Worm (Caenorhabditis elegans) whole organism, young adult: ENCODE results near the gene nol-56.

ENCODE experiments used
- C06A6.2 ChIP-seq: fragments of 200-800 bp; sonication (Bioruptor generic); conservative IDR thresholded peaks from 2 replicates; pipeline ENCODE4 v1.3.6; 2022; ENCODE audit warnings: missing genetic modification characterization, missing compliant biosample characterization
- F10E7.11 ChIP-seq: sonication (generic microtip); optimal IDR thresholded peaks from 2 replicates; lab custom pipeline; 2017; ENCODE audit warnings: mild to moderate bottlenecking, missing genetic modification characterization, moderate library complexity, missing compliant biosample characterization
- F23B12.7 ChIP-seq: sonication (generic microtip); optimal IDR thresholded peaks from 2 replicates; lab custom pipeline; 2017; ENCODE audit warnings: missing genetic modification characterization, mild to moderate bottlenecking, missing compliant biosample characterization, antibody characterized with exemption, moderate library complexity; ENCODE audit not compliant: insufficient read depth
- F37B4.10 ChIP-seq: fragments of 200-800 bp; sonication (Bioruptor generic); IDR thresholded peaks from 2 replicates; pipeline ENCODE4 v1.3.6; 2022; ENCODE audit warnings: missing genetic modification characterization, missing compliant biosample characterization
- F39B2.1 ChIP-seq: fragments of 200-800 bp; sonication (Bioruptor generic); IDR thresholded peaks from 2 replicates; pipeline ENCODE4 v1.3.6; 2022; ENCODE audit warnings: missing genetic modification reagents, missing genetic modification characterization, missing compliant biosample characterization
- F49E8.2 ChIP-seq: sonication (generic microtip); optimal IDR thresholded peaks from 3 replicates; lab custom pipeline; 2017; ENCODE audit warnings: missing genetic modification characterization, mild to moderate bottlenecking, missing compliant biosample characterization, antibody characterized with exemption, moderate library complexity; ENCODE audit not compliant: insufficient read depth
- F55B11.4 ChIP-seq: sonication (generic microtip); optimal IDR thresholded peaks from 2 replicates; lab custom pipeline; 2016; ENCODE audit warnings: missing compliant biosample characterization, missing genetic modification characterization, borderline replicate concordance; ENCODE audit not compliant: insufficient read depth
- T26A5.8 ChIP-seq: sonication (generic microtip); optimal IDR thresholded peaks from 2 replicates; lab custom pipeline; 2016; ENCODE audit warnings: missing genetic modification characterization, missing compliant biosample characterization
- Y53G8AR.9 ChIP-seq: fragments of 200-800 bp; sonication (Bioruptor generic); conservative IDR thresholded peaks from 2 replicates; pipeline ENCODE4 v1.3.6; 2022; ENCODE audit warnings: missing genetic modification reagents, missing genetic modification characterization, missing compliant biosample characterization
- Y95B8A.8 ChIP-seq: fragments of 200-800 bp; sonication (Bioruptor generic); IDR thresholded peaks from 2 replicates; pipeline ENCODE4 v1.3.6; 2022; ENCODE audit warnings: missing genetic modification reagents, missing genetic modification characterization, missing compliant biosample characterization
- ZK185.1 ChIP-seq: sonication (generic microtip); optimal IDR thresholded peaks from 2 replicates; lab custom pipeline; 2016; ENCODE audit warnings: mild to moderate bottlenecking, missing genetic modification characterization, missing compliant biosample characterization; ENCODE audit not compliant: poor library complexity, severe bottlenecking
- aptf-3 ChIP-seq: fragments of 200-800 bp; sonication (Bioruptor generic); IDR thresholded peaks from 2 replicates; pipeline ENCODE4 v1.3.6; 2022; ENCODE audit warnings: missing genetic modification characterization, missing compliant biosample characterization
- athp-1 ChIP-seq: sonication (generic microtip); optimal IDR thresholded peaks from 2 replicates; lab custom pipeline; 2017; ENCODE audit warnings: mild to moderate bottlenecking, missing genetic modification characterization, missing compliant biosample characterization
- bed-1 ChIP-seq: fragments of 200-800 bp; sonication (Bioruptor generic); IDR thresholded peaks from 2 replicates; pipeline ENCODE4 v1.3.6; 2022; ENCODE audit warnings: missing genetic modification reagents, missing genetic modification characterization, missing compliant biosample characterization
- bed-2 ChIP-seq: fragments of 200-800 bp; sonication (Bioruptor generic); IDR thresholded peaks from 2 replicates; pipeline ENCODE4 v1.3.6; 2022; ENCODE audit warnings: missing genetic modification reagents, missing genetic modification characterization, missing compliant biosample characterization
- ccch-3 ChIP-seq: fragments of 200-800 bp; sonication (Bioruptor generic); optimal IDR thresholded peaks from 2 replicates; lab custom pipeline; 2018; ENCODE audit warnings: mild to moderate bottlenecking, missing genetic modification characterization, missing compliant biosample characterization
- cebp-2 ChIP-seq: fragments of 200-800 bp; sonication (Bioruptor generic); IDR thresholded peaks from 2 replicates; pipeline ENCODE4 v1.3.6; 2022; ENCODE audit warnings: missing genetic modification characterization, missing compliant biosample characterization
- ceh-27 ChIP-seq: fragments of 200-800 bp; sonication (Bioruptor generic); optimal IDR thresholded peaks from 2 replicates; lab custom pipeline; 2018; ENCODE audit warnings: mild to moderate bottlenecking, missing genetic modification characterization, moderate library complexity, missing compliant biosample characterization
- ceh-79 ChIP-seq: sonication (generic microtip); optimal IDR thresholded peaks from 2 replicates; lab custom pipeline; 2017; ENCODE audit warnings: mild to moderate bottlenecking, missing genetic modification characterization, missing compliant biosample characterization
- chd-7 ChIP-seq: sonication (generic microtip); optimal IDR thresholded peaks from 2 replicates; lab custom pipeline; 2016; ENCODE audit warnings: mild to moderate bottlenecking, missing genetic modification characterization, moderate library complexity, missing compliant biosample characterization
- egl-18 ChIP-seq: fragments of 200-800 bp; sonication (Bioruptor generic); IDR thresholded peaks from 2 replicates; pipeline ENCODE4 v1.3.6; 2022; ENCODE audit warnings: missing genetic modification reagents, missing genetic modification characterization, missing compliant biosample characterization
- egl-44 ChIP-seq: fragments of 200-800 bp; sonication (Bioruptor generic); IDR thresholded peaks from 2 replicates; pipeline ENCODE4 v1.3.6; 2022; ENCODE audit warnings: missing genetic modification reagents, missing genetic modification characterization, missing compliant biosample characterization
- egrh-3 ChIP-seq: fragments of 200-800 bp; sonication (Bioruptor generic); IDR thresholded peaks from 2 replicates; pipeline ENCODE4 v1.3.6; 2022; ENCODE audit warnings: missing genetic modification reagents, missing genetic modification characterization, missing compliant biosample characterization
- gei-17 ChIP-seq: fragments of 200-800 bp; sonication (Bioruptor generic); optimal IDR thresholded peaks from 2 replicates; lab custom pipeline; 2018; ENCODE audit warnings: mild to moderate bottlenecking, missing genetic modification characterization, missing compliant biosample characterization
- hsf-1 ChIP-seq: fragments of 200-800 bp; sonication (Bioruptor generic); IDR thresholded peaks from 2 replicates; pipeline ENCODE4 v1.3.6; 2022; ENCODE audit warnings: missing genetic modification reagents, missing genetic modification characterization, missing compliant biosample characterization
- lin-35 ChIP-seq, 3 experiments: fragments of 150-350 bp in 2 of 3; sonication (generic microtip) in 1 of 3; optimal IDR thresholded peaks; 2 replicates each; lab custom pipeline; 2014 to 2018; ENCODE audit warnings: missing biosample characterization in 3 of 3, missing genetic modification characterization in 3 of 3, missing genetic modification reagents in 3 of 3
- lir-1 ChIP-seq: fragments of 200-800 bp; sonication (Bioruptor generic); conservative IDR thresholded peaks from 2 replicates; pipeline ENCODE4 v1.3.6; 2022; ENCODE audit warnings: missing genetic modification reagents, missing genetic modification characterization, missing compliant biosample characterization
- lsl-1 ChIP-seq: fragments of 200-800 bp; sonication (Bioruptor generic); optimal IDR thresholded peaks from 2 replicates; lab custom pipeline; 2018; ENCODE audit warnings: mild to moderate bottlenecking, missing genetic modification characterization, moderate library complexity, missing compliant biosample characterization
- madf-10 ChIP-seq: sonication (generic microtip); optimal IDR thresholded peaks from 2 replicates; lab custom pipeline; 2016; ENCODE audit warnings: mild to moderate bottlenecking, missing genetic modification characterization, missing compliant biosample characterization
- mcd-1 ChIP-seq: fragments of 200-800 bp; sonication (Bioruptor generic); IDR thresholded peaks from 2 replicates; pipeline ENCODE4 v1.3.6; 2022; ENCODE audit warnings: missing genetic modification reagents, missing genetic modification characterization, missing compliant biosample characterization
- mel-28 ChIP-seq: sonication (generic microtip); optimal IDR thresholded peaks from 2 replicates; lab custom pipeline; 2016; ENCODE audit warnings: borderline replicate concordance, mild to moderate bottlenecking, missing genetic modification characterization, missing compliant biosample characterization
- pha-4 ChIP-seq: fragments of 150-350 bp; sonication (generic microtip); optimal IDR thresholded peaks from 2 replicates; lab custom pipeline; 2014; ENCODE audit warnings: missing biosample characterization, missing genetic modification reagents, missing genetic modification characterization
- rcor-1 ChIP-seq: fragments of 200-800 bp; sonication (Bioruptor generic); IDR thresholded peaks from 2 replicates; pipeline ENCODE4 v1.3.6; 2022; ENCODE audit warnings: missing genetic modification reagents, missing genetic modification characterization, missing compliant biosample characterization
- sea-2 ChIP-seq: fragments of 200-800 bp; sonication (Bioruptor generic); IDR thresholded peaks from 2 replicates; pipeline ENCODE4 v1.3.6; 2022; ENCODE audit warnings: missing genetic modification characterization, missing compliant biosample characterization
- snpc-1.1 ChIP-seq: sonication (generic microtip); optimal IDR thresholded peaks from 2 replicates; lab custom pipeline; 2017; ENCODE audit warnings: missing genetic modification characterization, mild to moderate bottlenecking, missing compliant biosample characterization, antibody characterized with exemption, moderate library complexity, missing genotype, missing genetic modification reagents; ENCODE audit not compliant: insufficient read depth
- ztf-25 ChIP-seq: fragments of 200-800 bp; sonication (Bioruptor generic); IDR thresholded peaks from 2 replicates; pipeline ENCODE4 v1.3.6; 2022; ENCODE audit warnings: missing genetic modification reagents, missing genetic modification characterization, missing compliant biosample characterization
- ztf-3 ChIP-seq: fragments of 200-800 bp; sonication (Bioruptor generic); optimal IDR thresholded peaks from 2 replicates; lab custom pipeline; 2018; ENCODE audit warnings: mild to moderate bottlenecking, missing genetic modification characterization, missing compliant biosample characterization

nol-56 gene

DNA sequence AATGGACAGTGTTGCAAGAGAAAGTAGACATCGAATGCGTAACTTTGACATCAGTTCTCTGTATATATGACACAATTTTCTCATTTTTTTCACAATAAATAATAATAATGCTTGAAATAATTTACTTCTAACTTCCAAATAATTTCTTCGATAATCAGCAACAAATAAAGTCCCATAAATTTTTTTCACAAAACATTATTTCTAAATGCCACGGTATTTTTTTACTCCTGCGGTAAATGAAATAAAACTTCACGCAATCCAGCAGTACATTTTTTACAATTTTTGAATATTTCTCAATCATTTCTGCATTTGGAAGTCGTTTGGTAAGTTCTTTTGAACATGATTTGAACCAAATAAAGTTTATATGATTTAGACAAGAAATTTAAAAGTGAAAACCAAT is 31.2 kb upstream of the nol-56 start, which contains the start of gene spe-10:
spe-10 (plus strand) TSS at position 301 of the 400 bp plus-strand sequence.
- no peak for TF ChIP-seq lir-1
- TF ChIP-seq madf-10 (tag; lab: Kevin White, UChicago), result no peak
- TF ChIP-seq ceh-27 (GFP tag; lab: Kevin White, UChicago), result no peak
- TF ChIP-seq F55B11.4 (tag; lab: Kevin White, UChicago), result no peak
- TF ChIP-seq pha-4, result no peak
- no peak for TF ChIP-seq ztf-25 (GFP tag; lab: Robert Waterston, UW)
- no peak for TF ChIP-seq C06A6.2 (GFP tag; lab: Robert Waterston, UW)
- TF ChIP-seq egl-18, result no peak
- TF ChIP-seq mel-28 (tag; lab: Kevin White, UChicago), result no peak
- TF ChIP-seq lsl-1 (GFP tag; lab: Kevin White, UChicago), result no peak
- TF ChIP-seq chd-7 (tag; lab: Kevin White, UChicago), result no peak
- TF ChIP-seq ccch-3, result no peak
- no peak for TF ChIP-seq rcor-1 (GFP tag; lab: Robert Waterston, UW)
- TF ChIP-seq Y53G8AR.9, result no peak
- TF ChIP-seq ZK185.1 (tag; lab: Kevin White, UChicago), result no peak
- TF ChIP-seq hsf-1, result no peak

DNA sequence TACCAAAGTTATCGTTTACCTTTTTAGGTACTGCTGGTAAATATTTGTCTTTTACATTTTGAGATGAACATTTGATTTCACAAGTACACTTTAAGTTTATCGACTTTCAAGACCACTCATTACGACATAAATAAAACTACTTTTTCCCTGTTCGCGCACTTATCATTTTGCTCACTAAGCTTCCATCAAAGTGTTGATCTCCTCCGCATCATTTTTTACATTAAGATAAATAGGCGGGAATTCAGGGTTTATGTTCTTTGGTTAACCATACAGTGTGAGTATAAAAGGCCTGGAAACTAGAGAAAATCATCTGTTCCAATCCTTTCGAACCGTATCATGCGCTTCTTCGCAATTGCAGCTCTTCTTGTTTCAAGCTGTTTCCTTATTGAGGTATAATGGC is 29.4 kb upstream of the nol-56 start, which contains the start of gene pqn-2:
pqn-2 (plus strand) TSS at position 301 of the 400 bp plus-strand sequence.
- no peak for TF ChIP-seq bed-1 (GFP tag; lab: Robert Waterston, UW)

DNA sequence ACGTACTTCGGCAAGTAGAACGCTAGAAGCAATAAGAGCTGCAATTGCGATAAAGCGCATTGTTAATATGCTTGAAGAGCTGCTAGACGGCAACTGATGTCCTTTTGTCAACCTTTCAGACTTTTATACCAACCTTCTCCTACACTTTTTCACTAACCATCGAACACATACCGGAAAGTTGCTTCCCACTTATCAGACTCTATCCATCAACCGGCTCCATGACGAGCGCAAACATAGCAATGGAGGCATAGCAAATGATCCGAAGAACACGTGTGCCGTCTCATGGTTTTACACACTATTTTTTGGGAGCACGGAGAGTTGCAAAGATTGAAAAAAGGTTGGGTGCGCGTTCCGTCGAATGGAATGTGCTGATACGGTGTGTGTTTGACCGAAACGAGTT is 28.9 kb upstream of the nol-56 start, which contains the start of gene abu-1:
abu-1 (minus strand) TSS at position 101 of the 400 bp plus-strand sequence.
- TF ChIP-seq F37B4.10 (no peak), F23B12.7 (tag; lab: Kevin White, UChicago) (no peak)

DNA sequence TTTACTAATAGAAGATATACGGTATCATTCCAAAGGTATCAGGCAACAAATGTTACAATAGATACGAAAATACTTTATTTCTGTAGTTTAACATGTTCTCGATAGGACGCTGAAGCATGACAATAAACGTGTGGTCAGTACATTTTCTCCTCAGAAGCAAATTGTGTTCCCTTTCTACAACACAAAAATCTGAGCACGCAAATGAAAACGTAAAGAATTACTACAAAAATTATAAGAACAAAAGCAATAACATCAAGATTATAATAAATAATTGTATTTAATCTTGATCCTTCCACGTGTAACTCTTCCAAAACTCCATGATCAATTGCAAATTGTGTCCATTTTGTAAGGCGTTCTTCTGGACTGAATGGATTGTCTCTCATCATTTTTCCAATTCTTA is 27.0 kb upstream of the nol-56 start:
- TF ChIP-seq ztf-3, result no peak
- no peak for TF ChIP-seq C06A6.2 (GFP tag; lab: Robert Waterston, UW)
- no peak for TF ChIP-seq F10E7.11 (tag; lab: Kevin White, UChicago)
- no peak for TF ChIP-seq F39B2.1
- TF ChIP-seq athp-1 (tag; lab: Kevin White, UChicago), result no peak
- TF ChIP-seq ceh-79 (tag; lab: Kevin White, UChicago), result no peak
- TF ChIP-seq bed-2 (GFP tag; lab: Robert Waterston, UW), result no peak
- no peak for TF ChIP-seq F49E8.2 (tag; lab: Kevin White, UChicago)
- TF ChIP-seq gei-17 (GFP tag; lab: Kevin White, UChicago), result no peak
- no peak for TF ChIP-seq Y95B8A.8 (GFP tag; lab: Robert Waterston, UW)
- TF ChIP-seq T26A5.8 (tag; lab: Kevin White, UChicago), result no peak
- no peak for TF ChIP-seq egl-44
- TF ChIP-seq mcd-1 (GFP tag; lab: Robert Waterston, UW), result no peak
- no peak for TF ChIP-seq sea-2 (GFP tag; lab: Robert Waterston, UW)
- TF ChIP-seq lin-35 (GFP tag; optimal IDR thresholded peaks at IDR 0.05; lab: Kevin White, UChicago), result no peak
- TF ChIP-seq cebp-2 (GFP tag; lab: Robert Waterston, UW), result no peak
- TF ChIP-seq aptf-3, result no peak
- no peak for TF ChIP-seq egrh-3 (GFP tag; lab: Robert Waterston, UW)
- TF ChIP-seq ceh-27 (GFP tag; lab: Kevin White, UChicago), result no peak
- no peak for TF ChIP-seq snpc-1.1
